Fruit fly (Drosophila melanogaster) whole organism, embryonic: ENCODE measurements around the gene Wbp2.

Experiments
- Adf1 ChIP-seq: fragments of 200-800 bp; sonication (Bioruptor generic); IDR thresholded peaks from 2 replicates; pipeline ENCODE4 v1.3.6; 2022; ENCODE audit warnings: missing biosample characterization, missing genetic modification characterization
- Bgb ChIP-seq: fragments of 200-800 bp; sonication (Bioruptor generic); IDR thresholded peaks from 2 replicates; pipeline ENCODE4 v1.3.6; 2022; ENCODE audit warnings: missing biosample characterization, missing genetic modification characterization; ENCODE audit not compliant: partially characterized antibody
- BtbVII ChIP-seq: fragments of 200-800 bp; sonication (Bioruptor generic); optimal IDR thresholded peaks from 3 replicates; lab custom pipeline; 2017; ENCODE audit warnings: missing biosample characterization, mild to moderate bottlenecking, missing genetic modification characterization
- CG10274 ChIP-seq: fragments of 200-800 bp; sonication (Bioruptor generic); optimal IDR thresholded peaks from 3 replicates; lab custom pipeline; 2017; ENCODE audit warnings: missing biosample characterization, mild to moderate bottlenecking, missing genetic modification characterization
- CG10543 ChIP-seq: fragments of 200-800 bp; sonication (Bioruptor generic); optimal IDR thresholded peaks from 3 replicates; lab custom pipeline; 2017; ENCODE audit warnings: missing biosample characterization, mild to moderate bottlenecking, missing genetic modification characterization, moderate library complexity
- CG11695 ChIP-seq: fragments of 200-800 bp; sonication (Bioruptor generic); IDR thresholded peaks from 3 replicates; pipeline ENCODE4 v1.3.6; 2022; ENCODE audit warnings: missing biosample characterization, missing genetic modification characterization
- CG13123 ChIP-seq: fragments of 200-800 bp; sonication (Bioruptor generic); optimal IDR thresholded peaks from 2 replicates; lab custom pipeline; 2016; ENCODE audit warnings: missing biosample characterization, missing genetic modification characterization
- CG13287 ChIP-seq: fragments of 200-800 bp; sonication (Bioruptor generic); IDR thresholded peaks from 2 replicates; pipeline ENCODE4 v1.3.6; 2022; ENCODE audit warnings: missing biosample characterization, missing genetic modification characterization; ENCODE audit not compliant: partially characterized antibody
- CG13624 ChIP-seq: fragments of 200-800 bp; sonication (Bioruptor generic); optimal IDR thresholded peaks from 2 replicates; lab custom pipeline; 2016; ENCODE audit warnings: missing biosample characterization, missing genetic modification characterization
- CG13894 ChIP-seq: fragments of 200-800 bp; sonication (Bioruptor generic); optimal IDR thresholded peaks from 3 replicates; lab custom pipeline; 2018; ENCODE audit warnings: missing biosample characterization, mild to moderate bottlenecking, missing genetic modification characterization, moderate library complexity
- CG1792 ChIP-seq: fragments of 200-800 bp; sonication (Bioruptor generic); optimal IDR thresholded peaks from 2 replicates; lab custom pipeline; 2016; ENCODE audit warnings: missing biosample characterization, missing genetic modification characterization
- CG2199 ChIP-seq: fragments of 200-800 bp; sonication (Bioruptor generic); IDR thresholded peaks from 3 replicates; pipeline ENCODE4 v1.3.6; 2022; ENCODE audit warnings: missing biosample characterization, missing genetic modification characterization
- CG2202 ChIP-seq: fragments of 200-800 bp; sonication (Bioruptor generic); optimal IDR thresholded peaks from 2 replicates; lab custom pipeline; 2018; ENCODE audit warnings: missing biosample characterization, mild to moderate bottlenecking, missing genetic modification characterization
- CG2712 ChIP-seq: fragments of 200-800 bp; optimal IDR thresholded peaks from 3 replicates; lab custom pipeline; 2019; ENCODE audit warnings: missing biosample characterization, mild to moderate bottlenecking, missing genetic modification characterization, moderate library complexity
- CG31224 ChIP-seq: fragments of 200-800 bp; sonication (Bioruptor generic); IDR thresholded peaks from 2 replicates; pipeline ENCODE4 v1.3.6; 2022; ENCODE audit warnings: missing biosample characterization, missing genetic modification characterization
- CG31441 ChIP-seq: fragments of 200-800 bp; sonication (Bioruptor generic); IDR thresholded peaks from 2 replicates; pipeline ENCODE4 v1.3.6; 2022; ENCODE audit warnings: missing biosample characterization, missing genetic modification characterization
- CG32767 ChIP-seq: fragments of 200-800 bp; sonication (Bioruptor generic); IDR thresholded peaks from 2 replicates; pipeline ENCODE4 v1.3.6; 2022; ENCODE audit warnings: missing biosample characterization, missing genetic modification characterization
- CG34422 ChIP-seq: fragments of 200-800 bp; sonication (Bioruptor generic); IDR thresholded peaks from 3 replicates; pipeline ENCODE4 v1.3.6; 2022; ENCODE audit warnings: missing biosample characterization, missing genetic modification characterization
- CG4707 ChIP-seq: fragments of 200-800 bp; sonication (Bioruptor generic); optimal IDR thresholded peaks from 2 replicates; lab custom pipeline; 2018; ENCODE audit warnings: missing biosample characterization, mild to moderate bottlenecking, missing genetic modification characterization, moderate library complexity
- CG6683 ChIP-seq: fragments of 200-800 bp; sonication (Bioruptor generic); optimal IDR thresholded peaks from 2 replicates; lab custom pipeline; 2017; ENCODE audit warnings: missing biosample characterization, mild to moderate bottlenecking, missing genetic modification characterization, missing genetic modification reagents
- CG7556 ChIP-seq: fragments of 200-800 bp; sonication (Bioruptor generic); optimal IDR thresholded peaks from 2 replicates; lab custom pipeline; 2017; ENCODE audit warnings: missing biosample characterization, mild to moderate bottlenecking, missing genetic modification characterization
- CG8290 ChIP-seq, 3 experiments: fragments of 200-800 bp; sonication (Bioruptor generic); optimal IDR thresholded peaks; 2 replicates each; lab custom pipeline; 2016 to 2019; ENCODE audit warnings: missing biosample characterization in 3 of 3, missing genetic modification characterization in 3 of 3, mild to moderate bottlenecking in 2 of 3, moderate library complexity in 1 of 3
- CTCF ChIP-seq: fragments of 200-800 bp; sonication (Bioruptor generic); optimal IDR thresholded peaks from 2 replicates; lab custom pipeline; 2017; ENCODE audit warnings: missing biosample characterization, mild to moderate bottlenecking, missing genetic modification characterization, moderate library complexity
- Fer2 ChIP-seq: fragments of 200-800 bp; sonication (Bioruptor generic); optimal IDR thresholded peaks from 2 replicates; lab custom pipeline; 2018; ENCODE audit warnings: missing biosample characterization, mild to moderate bottlenecking, missing genetic modification characterization, moderate library complexity
- HmgD ChIP-seq: fragments of 200-800 bp; sonication (Bioruptor generic); optimal IDR thresholded peaks from 3 replicates; lab custom pipeline; 2016; ENCODE audit warnings: missing biosample characterization, missing genetic modification characterization
- Pdp1 ChIP-seq, 2 experiments: fragments of 200-800 bp; sonication (Bioruptor generic); optimal IDR thresholded peaks; 3 replicates each; lab custom pipeline; 2016; ENCODE audit warnings: missing biosample characterization in 2 of 2, missing genetic modification characterization in 2 of 2, mild to moderate bottlenecking in 1 of 2, moderate library complexity in 1 of 2
- Rfx ChIP-seq: fragments of 200-800 bp; sonication (Bioruptor generic); IDR thresholded peaks from 2 replicates; pipeline ENCODE4 v1.3.6; 2022; ENCODE audit warnings: missing biosample characterization, missing genetic modification characterization
- Sox100B ChIP-seq: fragments of 200-800 bp; sonication (Bioruptor generic); optimal IDR thresholded peaks from 3 replicates; lab custom pipeline; 2018; ENCODE audit warnings: missing biosample characterization, mild to moderate bottlenecking, missing genetic modification characterization
- Sry-δ ChIP-seq: fragments of 200-800 bp; sonication (Bioruptor generic); optimal IDR thresholded peaks from 2 replicates; lab custom pipeline; 2016; ENCODE audit warnings: missing biosample characterization, missing genetic modification characterization
- abd-A ChIP-seq: fragments of 200-800 bp; sonication (Bioruptor generic); optimal IDR thresholded peaks from 3 replicates; lab custom pipeline; 2019; ENCODE audit warnings: missing biosample characterization, mild to moderate bottlenecking, missing genetic modification characterization, moderate library complexity
- ac ChIP-seq: fragments of 200-800 bp; sonication (Bioruptor generic); optimal IDR thresholded peaks from 3 replicates; lab custom pipeline; 2017; ENCODE audit warnings: missing biosample characterization, mild to moderate bottlenecking, missing genetic modification characterization
- bab2 ChIP-seq: fragments of 200-800 bp; sonication (Bioruptor generic); optimal IDR thresholded peaks from 2 replicates; lab custom pipeline; 2016; ENCODE audit warnings: missing biosample characterization, missing genetic modification characterization
- crol ChIP-seq: fragments of 200-800 bp; sonication (Bioruptor generic); IDR thresholded peaks from 2 replicates; pipeline ENCODE4 v1.3.6; 2022; ENCODE audit warnings: missing biosample characterization, missing genetic modification characterization
- ewg ChIP-seq: fragments of 200-800 bp; sonication (Bioruptor generic); optimal IDR thresholded peaks from 3 replicates; lab custom pipeline; 2017; ENCODE audit warnings: mild to moderate bottlenecking, missing biosample characterization, missing genetic modification reagents, missing genetic modification characterization
- exex ChIP-seq: fragments of 200-800 bp; sonication (Bioruptor generic); optimal IDR thresholded peaks from 4 replicates; lab custom pipeline; 2018; ENCODE audit warnings: missing biosample characterization, mild to moderate bottlenecking, missing genetic modification characterization, moderate library complexity
- ftz-f1 ChIP-seq: fragments of 200-800 bp; sonication (Bioruptor generic); optimal IDR thresholded peaks from 2 replicates; lab custom pipeline; 2016; ENCODE audit warnings: missing biosample characterization, missing genetic modification characterization
- gt ChIP-seq: fragments of 200-800 bp; sonication (Bioruptor generic); IDR thresholded peaks from 2 replicates; pipeline ENCODE4 v1.3.6; 2022; ENCODE audit warnings: missing biosample characterization, missing genetic modification characterization
- hbn ChIP-seq: fragments of 200-800 bp; sonication (Bioruptor generic); IDR thresholded peaks from 2 replicates; pipeline ENCODE4 v1.3.6; 2022; ENCODE audit warnings: missing biosample characterization, missing genetic modification characterization; ENCODE audit not compliant: partially characterized antibody
- hkb ChIP-seq, 2 experiments: fragments of 200-800 bp in 1 of 2; fragments of >200 bp in 1 of 2; sonication (Bioruptor generic) in 1 of 2; IDR thresholded peaks in 1 of 2; optimal IDR thresholded peaks in 1 of 2; 2 replicates each; pipeline versions ENCODE4 v1.3.6 to Lab custom; 2017 to 2022; ENCODE audit warnings: missing biosample characterization in 1 of 2, missing genetic modification characterization in 1 of 2
- mirr ChIP-seq: fragments of 200-800 bp; sonication (Bioruptor generic); optimal IDR thresholded peaks from 3 replicates; lab custom pipeline; 2018; ENCODE audit warnings: missing biosample characterization, mild to moderate bottlenecking, missing genetic modification characterization
- nerfin-1 ChIP-seq: fragments of 200-800 bp; sonication (Bioruptor generic); optimal IDR thresholded peaks from 3 replicates; lab custom pipeline; 2019; ENCODE audit warnings: missing biosample characterization, mild to moderate bottlenecking, missing genetic modification characterization, moderate library complexity
- oc ChIP-seq: fragments of 200-800 bp; sonication (Bioruptor generic); optimal IDR thresholded peaks from 2 replicates; lab custom pipeline; 2018; ENCODE audit warnings: missing biosample characterization, mild to moderate bottlenecking, missing genetic modification characterization, moderate library complexity
- ranshi ChIP-seq: fragments of 200-800 bp; sonication (Bioruptor generic); IDR thresholded peaks from 2 replicates; pipeline ENCODE4 v1.3.6; 2022; ENCODE audit warnings: missing biosample characterization, missing genetic modification characterization
- sd ChIP-seq: fragments of 200-800 bp; sonication (Bioruptor generic); optimal IDR thresholded peaks from 3 replicates; lab custom pipeline; 2018; ENCODE audit warnings: missing biosample characterization, mild to moderate bottlenecking, missing genetic modification characterization, moderate library complexity
- tx ChIP-seq: fragments of 200-800 bp; sonication (Bioruptor generic); optimal IDR thresholded peaks from 2 replicates; lab custom pipeline; 2016; ENCODE audit warnings: missing biosample characterization, missing genetic modification characterization
- vvl ChIP-seq: fragments of 200-800 bp; sonication (Bioruptor generic); IDR thresholded peaks from 2 replicates; pipeline ENCODE4 v1.3.6; 2022; ENCODE audit warnings: missing biosample characterization, missing genetic modification characterization

The Wbp2 gene

DNA sequence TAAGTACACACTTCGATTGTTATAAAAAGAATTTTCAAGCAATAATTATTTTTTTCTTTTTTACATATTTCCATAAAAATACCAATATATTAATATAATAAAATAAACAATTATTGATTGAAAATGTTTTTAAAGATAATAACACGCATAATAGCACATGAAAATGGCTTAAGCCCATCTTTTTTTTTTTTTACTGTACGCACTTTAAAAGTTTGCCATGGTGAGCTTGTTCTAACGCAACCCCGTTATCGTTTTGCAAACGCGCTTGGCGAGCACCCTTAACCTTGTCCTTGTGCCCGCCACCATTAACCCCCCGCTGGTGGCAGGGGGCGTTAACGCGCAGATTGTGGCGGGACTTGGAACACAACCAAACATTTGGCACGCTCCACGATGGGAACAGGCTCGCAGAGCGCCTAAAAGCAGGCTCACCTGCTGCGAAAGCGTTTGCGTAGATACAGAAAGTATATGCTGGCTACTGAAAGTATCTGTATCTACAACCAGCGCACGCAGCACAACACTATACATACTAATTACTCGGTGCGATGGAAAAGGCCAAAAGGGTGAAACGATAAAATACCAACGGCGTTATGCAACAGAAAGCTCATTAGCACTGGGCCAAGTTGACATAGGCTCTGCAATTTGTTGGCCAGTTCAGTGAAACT is 16.0 kb upstream of the Wbp2 start (continued):
- TF ChIP-seq Pdp1 (GFP tag; optimal IDR thresholded peaks at IDR 0.05; lab: Kevin White, UChicago) (peak in 1 of 2 experiments; percentile 97), ac (GFP tag; lab: Kevin White, UChicago) (no peak), CG7556 (peak; percentile 15), Bgb (GFP tag; lab: Robert Waterston, UW) (peak; percentile 46), CG4707 (GFP tag; lab: Kevin White, UChicago) (no peak), gt (GFP tag; lab: Robert Waterston, UW) (0 out of 2 replicates have a peak, but pooled peaks have one; percentile 23), hbn (GFP tag; lab: Robert Waterston, UW) (no peak), CG31441 (GFP tag; lab: Robert Waterston, UW) (0 out of 2 replicates have a peak, but pooled peaks have one; percentile 14), nerfin-1 (tag; lab: Kevin White, UChicago) (peak; percentile 19), tx (GFP tag; lab: Kevin White, UChicago) (no peak), CG34422 (GFP tag; lab: Robert Waterston, UW) (0 out of 3 replicates have a peak, but pooled peaks have one; percentile 14), CG13894 (peak; percentile 41), ftz-f1 (GFP tag; lab: Kevin White, UChicago) (peak; percentile 77), vvl (GFP tag; lab: Robert Waterston, UW) (peak; percentile 52), Rfx (GFP tag; lab: Robert Waterston, UW) (0 out of 2 replicates have a peak, but pooled peaks have one; percentile 32), CG13123 (GFP tag; lab: Kevin White, UChicago) (no peak), BtbVII (GFP tag; lab: Kevin White, UChicago) (peak; percentile 60), CG10543 (GFP tag; lab: Kevin White, UChicago) (peak; percentile 65), CG8290 (GFP tag; optimal IDR thresholded peaks at IDR 0.05; lab: Kevin White, UChicago) (peak; percentile 88), CG8290 (tag; optimal IDR thresholded peaks at IDR 0.05; lab: Kevin White, UChicago) (peak; percentile 88 to 91), abd-A (tag; lab: Kevin White, UChicago) (peak; percentile 98), ranshi (GFP tag; lab: Robert Waterston, UW) (0 out of 2 replicates have a peak, but pooled peaks have one; percentile 14), CG13624 (GFP tag; lab: Kevin White, UChicago) (peak; percentile 4), CG2199 (GFP tag; lab: Robert Waterston, UW) (0 out of 3 replicates have a peak, but pooled peaks have one; percentile 70), Fer2 (tag; lab: Kevin White, UChicago) (no peak), Adf1 (GFP tag; lab: Robert Waterston, UW) (peak; percentile 33; the same call in 1 of the 2 replicates), CG11695 (GFP tag; lab: Robert Waterston, UW) (no peak), oc (tag; lab: Kevin White, UChicago) (peak; percentile 38), sd (peak; percentile 90), mirr (GFP tag; lab: Kevin White, UChicago) (peak; percentile 75), ewg (GFP tag; lab: Kevin White, UChicago) (peak; percentile 21), CG13287 (GFP tag; lab: Robert Waterston, UW) (peak; percentile 27; the same call in 1 of the 2 replicates), Sox100B (GFP tag; lab: Kevin White, UChicago) (peak; percentile 16), crol (GFP tag; lab: Robert Waterston, UW) (peak; percentile 54; the same call in 1 of the 2 replicates), CTCF (GFP tag; lab: Kevin White, UChicago) (peak; percentile 21), CG31224 (peak; percentile 96), exex (tag; lab: Kevin White, UChicago) (peak; percentile 15)

DNA sequence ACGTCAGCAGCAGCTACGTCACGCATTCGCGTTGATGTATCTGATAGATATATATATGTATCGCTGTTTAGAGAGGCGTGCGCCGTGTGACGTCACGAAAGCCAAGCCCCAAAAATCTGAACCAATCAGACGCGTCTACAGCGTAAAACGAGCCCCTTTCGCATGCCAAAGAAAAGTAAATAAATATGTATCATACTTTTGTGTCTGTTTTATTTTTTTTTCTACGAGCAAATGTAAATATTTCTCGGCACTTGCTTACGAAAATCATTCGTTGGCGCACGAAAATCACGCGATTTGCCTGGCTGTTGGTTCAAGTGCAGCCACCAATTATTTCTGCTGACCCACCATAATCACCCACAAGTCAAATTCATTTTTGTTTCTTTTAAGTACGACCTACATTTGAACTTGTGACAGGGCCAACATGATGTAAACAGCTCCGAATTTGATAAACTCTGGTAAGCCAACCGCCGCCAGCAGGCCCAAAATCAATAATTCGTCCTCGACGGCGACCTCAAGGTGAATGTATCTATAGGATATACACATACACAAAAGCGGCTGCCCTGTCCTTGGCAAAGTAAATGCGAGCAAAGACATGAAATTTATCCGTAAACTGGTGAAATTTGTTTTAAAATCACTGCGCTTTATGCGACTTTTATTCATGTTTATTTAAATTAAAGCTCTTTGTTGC is 15.3 kb upstream of the Wbp2 start:
- TF ChIP-seq CG2712 (tag; lab: Kevin White, UChicago) (no peak), CG32767 (GFP tag; lab: Robert Waterston, UW) (0 out of 2 replicates have a peak, but pooled peaks have one; percentile 49), CG10274 (GFP tag; lab: Kevin White, UChicago) (no peak), CG6683 (GFP tag; lab: Kevin White, UChicago) (no peak), bab2 (GFP tag; lab: Kevin White, UChicago) (no peak), hkb (optimal IDR thresholded peaks at IDR 0.05; lab: Kevin White, UChicago) (no peak), hkb (GFP tag; IDR thresholded peaks at IDR 0.05; lab: Robert Waterston, UW) (no peak), gt (GFP tag; lab: Robert Waterston, UW) (no peak), HmgD (GFP tag; lab: Kevin White, UChicago) (no peak), mirr (GFP tag; lab: Kevin White, UChicago) (no peak), CG1792 (GFP tag; lab: Kevin White, UChicago) (no peak), BtbVII (GFP tag; lab: Kevin White, UChicago) (peak; percentile 52), Sry-δ (no peak), CG2202 (tag; lab: Kevin White, UChicago) (no peak)
